Worm (Caenorhabditis elegans): ENCODE results near the gene ctl-2.
"Not testable (repeated sequence)": the region's sequence is repeated elsewhere in the genome, so short reads cannot be mapped to it uniquely, and the experiment has no call there.

Gene ctl-2

DNA sequence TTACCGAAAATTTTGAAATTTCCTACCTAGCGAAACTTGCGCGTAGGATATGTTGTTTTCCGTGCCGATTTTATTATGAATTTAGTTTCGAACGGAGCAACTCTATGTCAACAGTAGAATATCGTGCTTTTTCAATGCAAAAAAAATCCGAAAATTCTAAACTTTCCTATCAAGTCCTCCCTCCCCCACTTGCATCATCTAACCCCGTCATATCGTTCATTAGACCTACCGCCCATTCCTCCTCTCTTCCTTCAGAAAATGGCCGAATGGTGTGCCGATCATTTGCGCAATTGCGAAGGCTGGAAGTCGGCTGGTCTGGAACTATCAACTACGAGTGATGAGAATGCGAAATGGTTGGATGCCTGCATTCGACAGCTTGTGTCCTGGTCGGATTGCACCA lies 4.8 kb downstream of the ctl-2 start, which contains the start of gene Y54G11A.7:
Y54G11A.7 (plus strand) TSS at position 256 of the 400 bp plus-strand sequence.
- not testable (repeated sequence) for TF ChIP-seq W03F9.2, him-1, dao-5 (tag; optimal IDR thresholded peaks at IDR 0.05)

DNA sequence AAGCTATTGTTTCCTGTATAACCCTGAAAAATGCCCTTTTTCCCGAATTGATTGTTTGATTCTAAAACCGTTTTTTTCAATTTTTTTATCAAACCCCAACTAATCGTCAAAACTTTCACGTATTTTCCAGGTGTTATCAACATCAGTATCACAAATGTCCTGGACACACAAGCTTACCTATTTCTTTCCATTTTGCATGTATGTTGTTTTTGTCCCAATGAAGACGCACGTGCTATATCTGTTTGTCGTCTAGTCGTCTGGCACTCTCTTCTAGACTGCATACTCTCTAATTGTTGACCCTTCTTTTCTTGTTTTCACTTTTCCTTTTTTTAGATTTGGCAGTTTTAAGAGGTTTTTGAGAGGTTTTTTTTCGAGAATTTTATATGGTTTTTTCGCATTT lies 5.5 kb downstream of the ctl-2 start:
- TF ChIP-seq him-1 (tag; optimal IDR thresholded peaks at IDR 0.05), result no peak
- TF ChIP-seq dao-5 (tag; optimal IDR thresholded peaks at IDR 0.05), result no peak
- TF ChIP-seq W03F9.2 (tag; optimal IDR thresholded peaks at IDR 0.05), result peak; percentile 47

DNA sequence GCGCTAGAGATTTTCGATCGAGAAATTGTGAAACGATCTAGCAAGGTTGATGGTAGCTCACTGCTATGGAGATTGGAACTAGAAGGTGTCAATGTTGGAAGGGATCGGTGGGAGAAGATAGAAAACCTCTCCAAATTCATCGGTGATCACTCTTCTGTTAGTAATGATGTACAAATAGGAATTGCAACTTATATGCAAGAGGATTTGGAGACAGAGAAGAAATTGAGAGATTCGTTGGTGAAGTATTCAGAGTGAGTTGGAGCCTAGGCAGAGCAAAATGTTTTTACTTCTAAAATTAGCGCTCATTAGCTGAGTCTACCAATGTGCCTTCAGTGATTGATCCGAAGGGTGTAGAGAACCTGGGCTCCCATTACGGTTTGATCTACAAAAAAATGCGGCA lies 7.4 kb downstream of the ctl-2 start:
- TF ChIP-seq W03F9.2 (tag; optimal IDR thresholded peaks at IDR 0.05) (no peak), dao-5 (tag; optimal IDR thresholded peaks at IDR 0.05) (no peak), him-1 (tag; optimal IDR thresholded peaks at IDR 0.05) (no peak)

DNA sequence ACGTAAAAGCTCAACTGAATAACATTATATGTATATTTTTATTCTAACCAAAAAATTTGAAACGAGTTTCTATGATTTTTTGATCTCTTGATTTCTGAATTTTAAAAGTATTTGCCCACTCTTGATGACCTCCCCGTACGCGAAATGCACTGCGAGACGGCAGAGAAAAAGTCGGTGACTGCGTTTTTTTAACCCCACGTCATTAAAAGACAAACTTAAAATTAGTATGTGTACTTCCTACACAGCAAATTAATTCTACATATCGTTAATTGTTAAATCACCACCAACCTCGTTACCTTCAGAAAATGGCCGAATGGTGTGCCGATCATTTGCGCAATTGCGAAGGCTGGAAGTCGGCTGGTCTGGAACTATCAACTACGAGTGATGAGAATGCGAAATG lies 9.3 kb downstream of the ctl-2 start, which contains the start of gene Y54G11A.4:
Y54G11A.4 (plus strand) TSS at position 301 of the 400 bp plus-strand sequence.
- TF ChIP-seq W03F9.2 (tag; optimal IDR thresholded peaks at IDR 0.05), result no peak
- no peak for TF ChIP-seq him-1 (tag; optimal IDR thresholded peaks at IDR 0.05)
- no peak for TF ChIP-seq dao-5 (tag; optimal IDR thresholded peaks at IDR 0.05)

DNA sequence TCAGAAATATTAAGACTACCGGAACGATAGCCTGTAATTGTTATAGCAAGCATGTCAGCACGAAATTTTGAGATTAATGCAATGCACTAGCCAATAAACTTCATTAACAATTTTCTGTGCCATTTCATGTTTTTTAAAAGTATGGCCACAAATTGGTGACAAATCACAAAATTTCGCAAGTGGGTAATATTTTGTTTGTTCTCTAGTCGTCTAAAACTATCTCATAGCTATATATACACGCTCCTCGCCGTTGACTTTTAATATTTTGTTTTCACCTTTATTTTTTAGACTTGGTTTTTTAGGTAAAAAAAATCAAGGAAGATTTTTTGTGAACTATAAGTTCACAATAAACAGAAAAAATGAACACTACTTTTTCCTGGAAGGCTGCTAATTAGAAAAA lies 11.0 kb downstream of the ctl-2 start:
- no peak for TF ChIP-seq dao-5 (tag; optimal IDR thresholded peaks at IDR 0.05)
- no peak for TF ChIP-seq W03F9.2 (tag; optimal IDR thresholded peaks at IDR 0.05)
- no peak for TF ChIP-seq him-1 (tag; optimal IDR thresholded peaks at IDR 0.05)

DNA sequence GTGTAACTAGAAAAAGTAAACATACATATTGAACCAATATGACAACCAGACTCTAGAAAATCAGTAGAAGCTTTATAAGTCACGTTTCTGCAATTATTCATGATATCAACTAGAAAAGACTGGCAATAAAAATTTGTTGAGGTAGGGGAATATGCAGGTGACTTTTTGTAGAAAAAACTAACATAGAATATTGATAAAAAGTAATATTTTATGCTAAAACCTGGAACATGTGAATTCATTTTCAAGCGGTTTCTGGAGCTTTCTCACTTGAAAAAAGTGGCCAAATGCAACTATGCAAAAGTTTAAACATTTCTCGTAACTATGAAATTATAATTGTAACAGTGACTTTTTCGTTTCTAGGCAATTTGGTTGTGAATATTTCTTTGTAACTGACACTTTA lies 12.9 kb downstream of the ctl-2 start, which contains the start of gene srh-42:
srh-42 (minus strand) TSS at position 101 of the 400 bp plus-strand sequence.
- TF ChIP-seq W03F9.2 (tag; optimal IDR thresholded peaks at IDR 0.05), result no peak
- no peak for TF ChIP-seq dao-5 (tag; optimal IDR thresholded peaks at IDR 0.05)
- TF ChIP-seq him-1 (tag; optimal IDR thresholded peaks at IDR 0.05), result no peak

DNA sequence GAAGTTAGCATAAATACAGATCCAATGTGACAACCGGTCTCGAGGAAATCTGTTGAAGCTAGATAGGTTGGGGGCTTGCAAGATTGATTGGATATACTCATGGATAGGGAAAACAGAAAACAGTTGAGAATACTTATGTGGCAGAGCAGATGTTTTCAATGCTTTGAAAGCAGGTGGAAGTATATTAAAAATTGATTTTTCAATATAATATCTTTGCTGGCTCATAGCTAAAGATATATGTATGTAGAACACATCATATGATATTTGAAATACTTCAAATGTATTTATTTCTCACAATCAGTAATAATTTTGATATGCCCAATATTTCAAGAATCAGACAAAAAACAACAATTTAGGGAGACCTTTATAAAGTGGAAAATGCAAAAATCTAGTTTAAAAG lies 14.6 kb downstream of the ctl-2 start, which contains the start of gene srh-41:
srh-41 (minus strand) TSS at position 101 of the 400 bp plus-strand sequence.
- TF ChIP-seq him-1 (tag; optimal IDR thresholded peaks at IDR 0.05) (no peak), W03F9.2 (tag; optimal IDR thresholded peaks at IDR 0.05) (no peak), dao-5 (tag; optimal IDR thresholded peaks at IDR 0.05) (no peak)

DNA sequence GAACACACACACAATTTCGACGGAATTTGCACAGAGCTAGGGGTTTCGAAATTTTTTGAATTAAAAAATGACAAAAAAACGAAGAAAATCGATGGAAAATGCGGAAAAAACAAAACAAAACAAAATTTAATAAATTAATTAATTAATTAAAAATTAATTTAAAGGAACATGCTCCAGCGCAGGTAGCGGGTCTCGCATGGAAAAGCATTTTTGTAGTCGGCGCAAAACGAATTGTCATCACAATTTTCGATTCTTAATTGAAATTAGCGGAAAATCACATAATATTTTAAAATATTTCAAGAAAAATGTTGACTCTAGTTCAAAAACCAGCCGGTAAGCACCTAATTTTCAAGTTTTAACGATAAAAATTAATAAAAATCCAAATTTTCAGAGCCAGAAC lies 25.4 kb downstream of the ctl-2 start, which contains the start of gene Y54G11A.3:
Y54G11A.3 (plus strand) TSS at position 213 of the 400 bp plus-strand sequence.
- TF ChIP-seq him-1 (tag; optimal IDR thresholded peaks at IDR 0.05), result no peak
- no peak for TF ChIP-seq dao-5 (tag; optimal IDR thresholded peaks at IDR 0.05)
- TF ChIP-seq W03F9.2 (tag; optimal IDR thresholded peaks at IDR 0.05), result no peak

DNA sequence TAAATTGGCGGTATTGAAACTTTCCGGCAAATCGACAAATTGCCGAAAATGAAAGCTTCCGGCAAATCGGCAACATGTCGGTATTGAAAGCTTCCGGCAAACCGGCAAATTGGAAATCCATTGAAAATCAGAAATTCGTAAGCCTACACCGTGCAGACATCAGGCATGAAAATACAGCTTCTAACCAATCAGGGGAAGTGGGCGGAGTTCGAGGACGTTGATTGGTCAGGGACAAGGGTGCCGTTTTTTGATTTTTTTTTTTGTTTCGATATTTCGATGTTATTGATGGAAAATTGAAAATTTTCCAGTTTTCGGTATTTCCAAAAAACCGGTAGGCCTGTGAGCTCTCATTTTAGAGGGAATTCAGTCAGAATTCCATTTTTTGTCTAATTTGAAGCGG lies 32.0 kb downstream of the ctl-2 start:
- TF ChIP-seq him-1 (tag; optimal IDR thresholded peaks at IDR 0.05), result no peak

DNA sequence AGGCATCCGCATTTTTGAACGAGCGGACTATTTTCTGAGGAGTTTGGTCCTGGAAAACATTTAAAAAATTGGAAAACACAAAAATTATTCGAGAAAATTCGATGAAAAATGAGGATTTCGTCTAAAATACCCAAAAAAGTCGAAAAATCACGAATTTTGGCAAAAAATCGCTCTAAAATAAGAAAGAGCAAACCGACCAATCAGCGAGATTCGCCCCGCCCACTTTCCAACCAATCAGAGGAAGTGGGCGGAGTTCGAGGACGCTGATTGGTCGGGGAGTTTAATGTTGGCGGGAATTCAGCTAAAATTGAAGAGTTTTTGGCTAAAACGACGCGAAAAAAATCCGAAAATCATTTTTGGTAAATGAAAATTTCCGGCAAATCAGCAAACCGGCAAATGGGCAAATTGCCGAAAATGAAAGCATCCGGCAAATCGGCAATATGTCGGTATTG lies 32.7 kb downstream of the ctl-2 start, which contains the start of gene Y54G11A.1:
Y54G11A.1 (minus strand) TSS at position 51 of the 452 bp plus-strand sequence.
- TF ChIP-seq dao-5 (tag; optimal IDR thresholded peaks at IDR 0.05) (no peak), him-1 (tag; optimal IDR thresholded peaks at IDR 0.05) (no peak), W03F9.2 (tag; optimal IDR thresholded peaks at IDR 0.05) (no peak)

DNA sequence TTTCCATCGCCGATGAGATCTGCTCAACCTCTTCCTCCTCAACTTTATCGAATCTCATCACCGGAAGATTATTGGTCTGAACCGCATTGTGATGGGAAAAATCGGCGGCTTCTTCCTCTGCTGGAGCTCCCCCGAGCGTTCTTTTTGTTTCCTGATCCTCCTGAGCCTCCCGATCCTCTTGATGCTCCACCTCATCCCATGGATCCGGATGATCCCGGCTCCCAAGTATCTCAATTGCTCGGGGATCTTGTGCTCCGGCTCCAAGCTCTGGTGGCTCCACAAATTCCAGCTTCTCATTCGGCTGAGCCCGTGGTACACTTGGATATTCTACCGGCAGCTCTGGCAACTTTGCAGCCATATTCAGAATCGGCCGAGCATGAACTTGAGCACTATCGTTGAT lies 43.9 kb downstream of the ctl-2 start:
- TF ChIP-seq him-1 (tag; optimal IDR thresholded peaks at IDR 0.05) (no peak), W03F9.2 (tag; optimal IDR thresholded peaks at IDR 0.05) (no peak), dao-5 (tag; optimal IDR thresholded peaks at IDR 0.05) (no peak)

DNA sequence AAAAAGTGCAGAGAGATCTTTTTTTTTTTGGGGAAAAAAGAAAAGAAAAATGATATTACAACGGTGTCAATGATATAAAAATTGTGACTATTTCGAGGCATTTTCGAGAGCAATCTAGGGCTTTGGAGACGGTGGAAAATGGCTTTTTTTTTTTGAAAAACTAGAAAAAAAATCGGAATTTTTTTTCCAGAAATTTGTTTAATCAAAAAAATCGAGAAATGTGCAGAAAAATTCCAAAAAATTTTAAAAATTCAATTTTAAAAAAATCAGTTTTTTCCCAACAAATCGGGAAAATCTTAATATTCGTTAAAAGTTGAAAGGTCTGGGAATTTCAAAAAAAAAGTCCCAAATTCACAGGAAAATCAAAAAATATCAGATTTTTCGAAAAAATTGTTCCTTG lies 45.0 kb downstream of the ctl-2 start, which contains the start of gene Y54G11A.19:
Y54G11A.19 (minus strand) TSS at position 101 of the 400 bp plus-strand sequence.
- TF ChIP-seq W03F9.2 (tag; optimal IDR thresholded peaks at IDR 0.05), result no peak
- no peak for TF ChIP-seq dao-5 (tag; optimal IDR thresholded peaks at IDR 0.05)
- no peak for TF ChIP-seq him-1 (tag; optimal IDR thresholded peaks at IDR 0.05)

DNA sequence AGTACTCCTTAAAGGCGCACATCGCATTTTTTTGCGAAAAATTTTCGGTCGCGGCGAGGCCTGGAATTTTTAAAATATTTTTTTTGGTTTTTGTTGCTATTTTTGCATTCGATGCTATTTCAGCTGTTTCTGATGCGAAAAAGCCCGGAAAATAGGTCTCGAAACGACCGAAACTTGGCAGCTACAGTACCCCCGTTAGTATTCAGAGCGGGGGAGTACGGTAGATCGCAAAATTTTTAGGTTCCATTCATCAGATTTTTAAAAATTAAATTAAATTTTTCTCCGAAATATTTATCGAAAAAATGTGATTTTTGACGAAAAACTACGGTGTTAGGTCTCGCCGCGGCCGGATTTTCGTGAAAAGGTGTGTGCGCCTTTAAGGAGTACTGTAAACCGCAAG lies 46.0 kb downstream of the ctl-2 start:
- no peak for TF ChIP-seq W03F9.2 (tag; optimal IDR thresholded peaks at IDR 0.05)
- no peak for TF ChIP-seq him-1 (tag; optimal IDR thresholded peaks at IDR 0.05)

DNA sequence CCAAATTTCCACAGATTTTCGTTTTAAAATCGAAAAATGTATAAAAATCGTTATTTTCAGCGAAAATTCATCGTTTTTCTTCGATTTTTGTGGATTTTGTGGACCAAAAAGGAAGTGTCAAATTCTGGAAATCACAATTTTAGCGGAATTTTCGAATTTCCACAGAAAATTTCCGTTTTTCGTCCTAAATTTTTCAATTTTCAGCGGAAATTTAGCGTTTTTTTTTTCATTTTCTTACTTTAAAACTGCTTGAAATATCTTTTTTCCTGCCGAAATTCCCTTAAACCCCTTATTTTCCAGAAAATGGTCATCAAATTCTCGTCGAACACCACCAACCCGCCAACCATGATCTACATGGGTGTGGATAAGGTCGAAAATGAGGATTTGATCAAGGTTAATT lies 49.8 kb downstream of the ctl-2 start, which contains the start of gene Y54G11A.2:
Y54G11A.2 (plus strand) TSS at position 301 of the 400 bp plus-strand sequence.
- TF ChIP-seq him-1 (tag; optimal IDR thresholded peaks at IDR 0.05), result no peak
- no peak for TF ChIP-seq dao-5 (tag; optimal IDR thresholded peaks at IDR 0.05)
- no peak for TF ChIP-seq W03F9.2 (tag; optimal IDR thresholded peaks at IDR 0.05)

DNA sequence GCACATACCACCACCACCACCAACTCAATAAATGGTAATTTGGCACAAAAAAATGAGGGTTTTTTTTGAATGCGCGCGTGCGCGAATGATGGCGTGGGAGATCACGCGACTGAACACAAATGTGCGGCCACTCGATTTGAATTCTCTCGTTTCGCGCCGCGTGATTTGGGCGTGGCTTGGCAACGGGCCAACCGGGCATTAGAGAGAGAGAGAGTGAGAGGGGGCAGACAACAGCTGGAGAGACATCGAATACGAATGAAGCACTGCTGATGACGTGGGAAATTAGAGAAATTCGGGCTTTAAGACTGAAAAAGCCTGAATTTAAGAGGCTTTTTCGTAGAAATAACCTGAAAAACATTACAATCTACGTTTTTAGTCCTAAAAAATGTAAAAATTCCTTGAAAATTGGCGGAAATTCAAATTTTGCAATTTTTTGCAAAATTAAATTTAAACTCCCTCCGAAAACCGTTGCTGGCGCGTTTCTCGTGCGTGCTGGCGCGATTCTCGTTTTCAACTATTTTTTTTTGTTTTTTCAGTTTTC lies 50.4 kb downstream of the ctl-2 start:
- TF ChIP-seq dao-5 (tag; optimal IDR thresholded peaks at IDR 0.05) (peak; percentile 42), W03F9.2 (tag; optimal IDR thresholded peaks at IDR 0.05) (no peak), him-1 (tag; optimal IDR thresholded peaks at IDR 0.05) (peak; percentile 87)
